Fruit fly (Drosophila melanogaster): Measurements from ENCODE around the gene CG13875.

The CG13875 gene

DNA sequence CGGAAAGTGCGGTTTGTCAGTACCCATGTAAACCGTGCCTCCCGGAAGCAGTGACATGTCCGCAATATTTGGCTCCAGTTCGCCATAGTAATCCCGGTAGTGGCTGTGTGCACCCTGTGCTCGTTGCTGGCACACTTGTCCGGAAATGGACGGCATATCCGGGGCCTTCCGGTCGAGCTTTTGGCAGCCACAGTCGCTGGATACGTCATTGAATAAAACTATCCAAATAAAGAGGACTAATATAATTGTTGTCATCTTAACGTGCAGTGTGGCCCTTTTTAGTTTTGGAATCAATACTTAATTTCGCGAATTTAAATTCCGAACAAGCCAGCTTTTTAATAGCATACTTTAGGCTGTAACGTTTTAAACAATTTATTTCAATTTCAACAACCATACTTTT, 3.8 kb upstream of the CG13875 start, which contains the start of gene CG7049:
Gene CG7049 (minus strand): TSS at position 280 of the 400 bp plus-strand sequence.
- TF ChIP-seq Atf6 (GFP tag; IDR thresholded peaks at IDR 0.05), result no peak
- TF ChIP-seq CG15073 (GFP tag; optimal IDR thresholded peaks at IDR 0.05), result no peak
- TF ChIP-seq CG18619 (GFP tag; optimal IDR thresholded peaks at IDR 0.05), result no peak
- TF ChIP-seq sens-2 (GFP tag; IDR thresholded peaks at IDR 0.05), result no peak
- TF ChIP-seq nerfin-1 (tag; optimal IDR thresholded peaks at IDR 0.05), result no peak
- no peak for TF ChIP-seq tgo (GFP tag; IDR thresholded peaks at IDR 0.05)
- TF ChIP-seq CG17912 (GFP tag; optimal IDR thresholded peaks at IDR 0.05), result no peak
- peak; percentile 4 for TF ChIP-seq CHES-1-like (GFP tag; optimal IDR thresholded peaks at IDR 0.05)
- TF ChIP-seq sna (GFP tag; IDR thresholded peaks at IDR 0.05; ENCODE audit: partially characterized antibody), result no peak
- TF ChIP-seq Lpt (GFP tag; optimal IDR thresholded peaks at IDR 0.05), result no peak
- no peak for TF ChIP-seq Sin3A (optimal IDR thresholded peaks at IDR 0.05)
- TF ChIP-seq CG9609 (GFP tag; optimal IDR thresholded peaks at IDR 0.05), result no peak
- TF ChIP-seq CG15011 (GFP tag; optimal IDR thresholded peaks at IDR 0.05), result no peak
- no peak for TF ChIP-seq ranshi (GFP tag; IDR thresholded peaks at IDR 0.05)
- no peak for TF ChIP-seq CG15696 (tag; optimal IDR thresholded peaks at IDR 0.05)
- peak; percentile 78 for TF ChIP-seq MBD-R2 (GFP tag; IDR thresholded peaks at IDR 0.05)
- TF ChIP-seq CG3407 (GFP tag; optimal IDR thresholded peaks at IDR 0.05), result no peak
- TF ChIP-seq Stat92E (GFP tag; optimal IDR thresholded peaks at IDR 0.05), result peak in 1 of 3 experiments; percentile 18
- TF ChIP-seq unc-4 (GFP tag; IDR thresholded peaks at IDR 0.05; ENCODE audit: partially characterized antibody), result no peak
- TF ChIP-seq vvl (GFP tag; IDR thresholded peaks at IDR 0.05), result peak; percentile 33; the same call in 1 of the 2 replicates
- TF ChIP-seq CG3281 (GFP tag; optimal IDR thresholded peaks at IDR 0.05), result peak; percentile 22
- TF ChIP-seq klu (GFP tag; IDR thresholded peaks at IDR 0.05), result no peak
- TF ChIP-seq CG13775 (GFP tag; optimal IDR thresholded peaks at IDR 0.05), result no peak
- no peak for TF ChIP-seq inv (GFP tag; IDR thresholded peaks at IDR 0.05; ENCODE audit: partially characterized antibody)
- no peak for TF ChIP-seq corto (GFP tag; optimal IDR thresholded peaks at IDR 0.05)
- TF ChIP-seq br (optimal IDR thresholded peaks at IDR 0.05), result no peak
- TF ChIP-seq sug (tag; optimal IDR thresholded peaks at IDR 0.05), result no peak
- peak; percentile 10 for TF ChIP-seq Hmr (GFP tag; optimal IDR thresholded peaks at IDR 0.05)
- no peak for TF ChIP-seq crp (GFP tag; optimal IDR thresholded peaks at IDR 0.05)
- TF ChIP-seq disco-r (GFP tag; optimal IDR thresholded peaks at IDR 0.05), result no peak
- peak; percentile 25 for TF ChIP-seq phol (tag; optimal IDR thresholded peaks at IDR 0.05)
- no peak for TF ChIP-seq CG9215 (GFP tag; IDR thresholded peaks at IDR 0.05)
- TF ChIP-seq CG10321 (GFP tag; IDR thresholded peaks at IDR 0.05), result no peak
- no peak for TF ChIP-seq insv (GFP tag; optimal IDR thresholded peaks at IDR 0.05)
- peak; percentile 80 for TF ChIP-seq CG1603 (tag; optimal IDR thresholded peaks at IDR 0.05)
- no peak for TF ChIP-seq CG11398 (GFP tag; optimal IDR thresholded peaks at IDR 0.05)
- TF ChIP-seq Aef1 (GFP tag; IDR thresholded peaks at IDR 0.05), result no peak
- no peak for TF ChIP-seq tx (GFP tag; optimal IDR thresholded peaks at IDR 0.05)
- no peak for TF ChIP-seq Adf1 (GFP tag; IDR thresholded peaks at IDR 0.05)
- no peak for TF ChIP-seq CG4404 (GFP tag; IDR thresholded peaks at IDR 0.05)
- TF ChIP-seq CG43689 (GFP tag; IDR thresholded peaks at IDR 0.05), result no peak
- no peak for TF ChIP-seq CG34422 (GFP tag; IDR thresholded peaks at IDR 0.05)
- TF ChIP-seq YL-1 (GFP tag; optimal IDR thresholded peaks at IDR 0.05), result peak; percentile 27
- TF ChIP-seq dan (GFP tag; IDR thresholded peaks at IDR 0.05), result no peak
- TF ChIP-seq Scr (GFP tag; IDR thresholded peaks at IDR 0.05; ENCODE audit: partially characterized antibody), result no peak
- TF ChIP-seq slp2 (GFP tag; optimal IDR thresholded peaks at IDR 0.05), result no peak
- TF ChIP-seq CG3995 (GFP tag; optimal IDR thresholded peaks at IDR 0.05), result peak; percentile 79
- peak; percentile 33 for TF ChIP-seq CrebB (tag; optimal IDR thresholded peaks at IDR 0.05)
- TF ChIP-seq Doc3 (GFP tag; IDR thresholded peaks at IDR 0.05; ENCODE audit: partially characterized antibody), result no peak
- no peak for TF ChIP-seq CG11560 (tag; IDR thresholded peaks at IDR 0.05)
- no peak for TF ChIP-seq CG13123 (GFP tag; optimal IDR thresholded peaks at IDR 0.05)
- peak; percentile 22 for TF ChIP-seq CG15514 (GFP tag; optimal IDR thresholded peaks at IDR 0.05)

All from whole organism, embryonic.